Fruit fly (Drosophila melanogaster): Measurements from ENCODE around the gene CG32579.

The CG32579 gene

DNA sequence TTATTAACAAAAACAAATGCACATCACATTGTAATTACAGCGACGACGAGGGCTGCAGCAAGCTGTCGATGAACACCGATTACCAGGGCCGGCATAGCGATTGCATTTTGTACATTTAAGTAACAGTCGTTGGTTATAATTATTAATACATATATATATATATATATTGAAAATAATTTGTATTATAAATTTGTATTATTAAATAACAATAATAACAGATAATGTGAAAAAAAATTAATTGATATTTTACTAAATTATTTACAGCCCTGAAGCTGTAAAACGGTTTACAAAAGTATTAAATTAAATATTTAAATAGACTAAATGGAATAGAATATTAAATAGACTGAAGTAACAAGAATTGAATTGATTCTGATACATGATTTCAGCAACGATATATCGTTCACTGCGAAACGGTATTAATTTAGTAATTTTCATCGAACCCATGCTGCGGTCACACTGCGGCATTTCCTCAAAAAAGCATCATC is 47.2 kb upstream of the CG32579 start, which contains the start of the genes kat80 and Prosalpha4 (continued):
- TF ChIP-seq CG13424 (tag; optimal IDR thresholded peaks at IDR 0.05) (peak; percentile 53), CG2678 (tag; optimal IDR thresholded peaks at IDR 0.05) (peak; percentile 55), CG9609 (GFP tag; optimal IDR thresholded peaks at IDR 0.05) (no peak), Six4 (GFP tag; optimal IDR thresholded peaks at IDR 0.05) (no peak), Nf-YA (GFP tag; IDR thresholded peaks at IDR 0.05) (no peak), grn (GFP tag; optimal IDR thresholded peaks at IDR 0.05) (no peak), Atf6 (GFP tag; IDR thresholded peaks at IDR 0.05) (no peak), mam (GFP tag; optimal IDR thresholded peaks at IDR 0.05) (no peak), CG42726 (GFP tag; IDR thresholded peaks at IDR 0.05; ENCODE audit: partially characterized antibody) (peak; percentile 41; the same call in 1 of the 2 replicates), ap (GFP tag; IDR thresholded peaks at IDR 0.05) (no peak), HmgZ (tag; optimal IDR thresholded peaks at IDR 0.05) (no peak), slp2 (GFP tag; optimal IDR thresholded peaks at IDR 0.05) (no peak), Tbp (GFP tag; optimal IDR thresholded peaks at IDR 0.05) (no peak), rib (GFP tag; IDR thresholded peaks at IDR 0.05) (no peak), cwo (GFP tag; optimal IDR thresholded peaks at IDR 0.05) (no peak), repo (GFP tag; optimal IDR thresholded peaks at IDR 0.05) (no peak), Sin3A (optimal IDR thresholded peaks at IDR 0.05) (no peak), CG12104 (GFP tag; optimal IDR thresholded peaks at IDR 0.05) (no peak), E2f2 (GFP tag; IDR thresholded peaks at IDR 0.05) (peak; percentile 18; the same call in 1 of the 2 replicates), CG2875 (GFP tag; optimal IDR thresholded peaks at IDR 0.05) (no peak), Atf-2 (GFP tag; optimal IDR thresholded peaks at IDR 0.05) (no peak), Side (GFP tag; optimal IDR thresholded peaks at IDR 0.05) (no peak), Ssrp (tag; optimal IDR thresholded peaks at IDR 0.05) (peak; percentile 20), Eip74EF (GFP tag; optimal IDR thresholded peaks at IDR 0.05) (no peak), kay (GFP tag; optimal IDR thresholded peaks at IDR 0.05) (no peak), luna (GFP tag; optimal IDR thresholded peaks at IDR 0.05) (no peak), CG10274 (GFP tag; optimal IDR thresholded peaks at IDR 0.05) (no peak), Ravus (GFP tag; IDR thresholded peaks at IDR 0.05) (no peak), pros (GFP tag; optimal IDR thresholded peaks at IDR 0.05) (no peak), CG1233 (GFP tag; optimal IDR thresholded peaks at IDR 0.05) (peak; percentile 64), tna (GFP tag; IDR thresholded peaks at IDR 0.05; ENCODE audit: partially characterized antibody) (no peak), p53 (GFP tag; optimal IDR thresholded peaks at IDR 0.05) (no peak), CG8924 (tag; optimal IDR thresholded peaks at IDR 0.05) (peak; percentile 73), C15 (GFP tag; IDR thresholded peaks at IDR 0.05) (no peak), kni (GFP tag; optimal IDR thresholded peaks at IDR 0.05) (no peak), exex (tag; optimal IDR thresholded peaks at IDR 0.05) (peak; percentile 70), Hr39 (optimal IDR thresholded peaks at IDR 0.05) (no peak), Max (GFP tag; optimal IDR thresholded peaks at IDR 0.05) (no peak), CG10654 (GFP tag; optimal IDR thresholded peaks at IDR 0.05) (peak; percentile 1), pb (GFP tag; optimal IDR thresholded peaks at IDR 0.05) (no peak), Lhr (GFP tag; optimal IDR thresholded peaks at IDR 0.05) (no peak), CG34422 (GFP tag; IDR thresholded peaks at IDR 0.05) (0 out of 3 replicates have a peak, but pooled peaks have one; percentile 52), Doc2 (GFP tag; IDR thresholded peaks at IDR 0.05) (no peak), twi (tag; optimal IDR thresholded peaks at IDR 0.05) (no peak), org-1 (GFP tag; optimal IDR thresholded peaks at IDR 0.05) (no peak), Nf-YC (tag; optimal IDR thresholded peaks at IDR 0.05) (peak; percentile 58), sqz (GFP tag; optimal IDR thresholded peaks at IDR 0.05) (peak; percentile 18), al (GFP tag; IDR thresholded peaks at IDR 0.05) (no peak; the same call in 1 of the 2 replicates), CG14965 (GFP tag; optimal IDR thresholded peaks at IDR 0.05; ENCODE audit: borderline replicate concordance) (no peak), CG4854 (GFP tag; optimal IDR thresholded peaks at IDR 0.05) (no peak), hkb (optimal IDR thresholded peaks at IDR 0.05) (no peak), hkb (GFP tag; IDR thresholded peaks at IDR 0.05) (no peak), trem (tag; optimal IDR thresholded peaks at IDR 0.05) (peak; percentile 32)
